Worm (Caenorhabditis elegans) whole organism, early embryonic: ENCODE data around the gene nos-2.

ENCODE experiments used
- ama-1 ChIP-seq: fragments of 150-350 bp; optimal IDR thresholded peaks from 2 replicates; lab custom pipeline; 2014
- ceh-36 ChIP-seq: sonication (generic microtip); optimal IDR thresholded peaks from 2 replicates; lab custom pipeline; 2016; ENCODE audit warnings: missing genetic modification characterization, inconsistent platforms, missing compliant biosample characterization
- hmg-4 ChIP-seq: fragments of 200-800 bp; sonication (Bioruptor generic); optimal IDR thresholded peaks from 2 replicates; lab custom pipeline; 2018; ENCODE audit warnings: mild to moderate bottlenecking, missing genetic modification characterization, missing compliant biosample characterization
- tbx-37 ChIP-seq: fragments of 200-800 bp; sonication (Bioruptor generic); conservative IDR thresholded peaks from 2 replicates; pipeline ENCODE4 v1.3.6; 2022; ENCODE audit warnings: missing genetic modification reagents, missing genetic modification characterization, missing compliant biosample characterization

DNA sequence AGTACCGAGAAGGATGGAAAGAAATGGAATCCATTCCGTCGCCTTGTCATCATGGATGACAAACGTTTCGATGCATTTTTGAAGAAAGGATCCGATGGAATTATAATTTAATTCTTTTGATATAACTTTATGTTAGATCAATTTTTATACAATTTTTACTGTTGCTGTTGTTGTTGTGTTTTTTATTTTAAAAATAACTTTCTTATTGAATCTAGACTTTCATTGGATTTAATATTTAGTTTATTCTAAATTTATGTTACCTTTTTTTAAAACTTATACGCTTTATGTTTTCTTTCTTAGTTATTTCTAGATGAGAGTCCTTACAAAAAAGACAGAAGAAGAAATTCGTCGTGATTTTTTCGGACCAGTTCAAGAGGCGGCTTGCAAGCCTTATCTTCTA is 10.4 kb upstream of the nos-2 start, which contains the start of gene ZK1127.3:
- no peak for TF ChIP-seq hmg-4 (GFP tag; lab: Kevin White, UChicago)
- no peak for TF ChIP-seq tbx-37
- no peak for TF ChIP-seq ama-1 (lab: Kevin White, UChicago)
- no peak for TF ChIP-seq ceh-36
